Fruit fly (Drosophila melanogaster) whole organism, embryonic: Measurements from ENCODE around the gene DPCoAC.

Experiments
- B-H2 ChIP-seq: fragments of 200-800 bp; sonication (Bioruptor generic); optimal IDR thresholded peaks from 2 replicates; lab custom pipeline; 2018; ENCODE audit warnings: missing biosample characterization, mild to moderate bottlenecking, missing genetic modification characterization
- BEAF-32 ChIP-seq: fragments of 200-800 bp; sonication (Bioruptor generic); optimal IDR thresholded peaks from 3 replicates; lab custom pipeline; 2017; ENCODE audit warnings: missing biosample characterization, missing genetic modification characterization, mild to moderate bottlenecking, moderate library complexity, missing genetic modification reagents
- Blimp-1 ChIP-seq: fragments of 200-800 bp; sonication (Bioruptor generic); optimal IDR thresholded peaks from 3 replicates; lab custom pipeline; 2018; ENCODE audit warnings: missing biosample characterization, missing genetic modification characterization, mild to moderate bottlenecking, moderate library complexity, missing genetic modification reagents
- CG11247 ChIP-seq: fragments of 200-800 bp; sonication (Bioruptor generic); IDR thresholded peaks from 2 replicates; pipeline ENCODE4 v1.3.6; 2022; ENCODE audit warnings: missing biosample characterization, missing genetic modification characterization
- CG12236 ChIP-seq: fragments of 200-800 bp; sonication (Bioruptor generic); optimal IDR thresholded peaks from 2 replicates; lab custom pipeline; 2016; ENCODE audit warnings: missing biosample characterization, missing genetic modification characterization
- CG13296 ChIP-seq: fragments of 200-800 bp; sonication (Bioruptor generic); optimal IDR thresholded peaks from 3 replicates; lab custom pipeline; 2018; ENCODE audit warnings: missing biosample characterization, mild to moderate bottlenecking, missing genetic modification characterization
- CG15073 ChIP-seq: fragments of 200-800 bp; sonication (Bioruptor generic); optimal IDR thresholded peaks from 2 replicates; lab custom pipeline; 2016; ENCODE audit warnings: missing biosample characterization, missing genetic modification characterization
- CG1602 ChIP-seq: fragments of 200-800 bp; sonication (Bioruptor generic); optimal IDR thresholded peaks from 3 replicates; lab custom pipeline; 2016; ENCODE audit warnings: missing biosample characterization, missing genetic modification characterization
- CG16813 ChIP-seq: fragments of 200-800 bp; sonication (Bioruptor generic); IDR thresholded peaks from 3 replicates; pipeline ENCODE4 v1.3.6; 2022; ENCODE audit warnings: missing biosample characterization, missing genetic modification characterization; ENCODE audit not compliant: partially characterized antibody
- CG17612 ChIP-seq: fragments of 200-800 bp; sonication (Bioruptor generic); IDR thresholded peaks from 2 replicates; pipeline ENCODE4 v1.3.6; 2022; ENCODE audit warnings: missing biosample characterization, missing genetic modification characterization
- CG2116 ChIP-seq: fragments of 200-800 bp; sonication (Bioruptor generic); optimal IDR thresholded peaks from 3 replicates; lab custom pipeline; 2018; ENCODE audit warnings: missing biosample characterization, mild to moderate bottlenecking, missing genetic modification characterization
- CG2129 ChIP-seq: fragments of 200-800 bp; sonication (Bioruptor generic); IDR thresholded peaks from 2 replicates; pipeline ENCODE4 v1.3.6; 2022; ENCODE audit warnings: missing biosample characterization, missing genetic modification characterization; ENCODE audit not compliant: partially characterized antibody
- CG2199 ChIP-seq: fragments of 200-800 bp; sonication (Bioruptor generic); IDR thresholded peaks from 3 replicates; pipeline ENCODE4 v1.3.6; 2022; ENCODE audit warnings: missing biosample characterization, missing genetic modification characterization
- CG3838 ChIP-seq: fragments of 200-800 bp; sonication (Bioruptor generic); optimal IDR thresholded peaks from 3 replicates; lab custom pipeline; 2016; ENCODE audit warnings: missing biosample characterization, missing genetic modification characterization
- CG6791 ChIP-seq: fragments of 200-800 bp; sonication (Bioruptor generic); IDR thresholded peaks from 3 replicates; pipeline ENCODE4 v1.3.6; 2022; ENCODE audit warnings: missing biosample characterization, missing genetic modification characterization; ENCODE audit not compliant: partially characterized antibody
- CG7928 ChIP-seq: fragments of 200-800 bp; sonication (Bioruptor generic); optimal IDR thresholded peaks from 2 replicates; lab custom pipeline; 2017; ENCODE audit warnings: missing biosample characterization, mild to moderate bottlenecking, missing genetic modification characterization
- CG8281 ChIP-seq: fragments of 200-800 bp; sonication (Bioruptor generic); optimal IDR thresholded peaks from 2 replicates; lab custom pipeline; 2018; ENCODE audit warnings: missing biosample characterization, mild to moderate bottlenecking, missing genetic modification characterization, moderate library complexity
- CG9215 ChIP-seq: fragments of 200-800 bp; sonication (Bioruptor generic); IDR thresholded peaks from 2 replicates; pipeline ENCODE4 v1.3.6; 2022; ENCODE audit warnings: missing biosample characterization, missing genetic modification characterization
- CG9437 ChIP-seq: fragments of 200-800 bp; sonication (Bioruptor generic); optimal IDR thresholded peaks from 2 replicates; lab custom pipeline; 2018; ENCODE audit warnings: missing biosample characterization, mild to moderate bottlenecking, missing genetic modification characterization
- CrebB ChIP-seq: fragments of 200-800 bp; sonication (Bioruptor generic); optimal IDR thresholded peaks from 3 replicates; lab custom pipeline; 2018; ENCODE audit warnings: missing biosample characterization, mild to moderate bottlenecking, missing genetic modification characterization
- Dll ChIP-seq: fragments of 200-800 bp; sonication (Bioruptor generic); IDR thresholded peaks from 4 replicates; pipeline ENCODE4 v1.3.6; 2022; ENCODE audit warnings: missing biosample characterization, missing genetic modification characterization; ENCODE audit not compliant: partially characterized antibody
- E2f2 ChIP-seq: fragments of 200-800 bp; sonication (Bioruptor generic); IDR thresholded peaks from 2 replicates; pipeline ENCODE4 v1.3.6; 2022; ENCODE audit warnings: missing biosample characterization, missing genetic modification characterization
- Ets65A ChIP-seq: fragments of 200-800 bp; sonication (Bioruptor generic); peaks from one replicate; lab custom pipeline; 2016; ENCODE audit warnings: missing biosample characterization, missing genetic modification characterization
- Hmr ChIP-seq: fragments of 200-800 bp; sonication (Bioruptor generic); optimal IDR thresholded peaks from 3 replicates; lab custom pipeline; 2017; ENCODE audit warnings: mild to moderate bottlenecking, missing biosample characterization, missing genetic modification reagents, missing genetic modification characterization
- Hr51 ChIP-seq, 2 experiments: fragments of 200-800 bp; sonication (Bioruptor generic); optimal IDR thresholded peaks; 2 replicates in 1 of 2; 3 replicates in 1 of 2; lab custom pipeline; 2016 to 2018; ENCODE audit warnings: missing biosample characterization in 2 of 2, missing genetic modification characterization in 2 of 2, mild to moderate bottlenecking in 1 of 2, moderate library complexity in 1 of 2
- Kr ChIP-seq: fragments of 200-800 bp; sonication (Bioruptor generic); optimal IDR thresholded peaks from 2 replicates; lab custom pipeline; 2017; ENCODE audit warnings: missing biosample characterization, mild to moderate bottlenecking, missing genetic modification characterization
- MBD-R2 ChIP-seq: fragments of 200-800 bp; sonication (Bioruptor generic); IDR thresholded peaks from 2 replicates; pipeline ENCODE4 v1.3.6; 2022; ENCODE audit warnings: missing biosample characterization, missing genetic modification characterization
- Meics ChIP-seq: fragments of 200-800 bp; sonication (Bioruptor generic); optimal IDR thresholded peaks from 2 replicates; lab custom pipeline; 2017; ENCODE audit warnings: missing biosample characterization, mild to moderate bottlenecking, missing genetic modification characterization
- NFAT ChIP-seq: fragments of 200-800 bp; sonication (Bioruptor generic); IDR thresholded peaks from 2 replicates; pipeline ENCODE4 v1.3.6; 2022; ENCODE audit warnings: missing biosample characterization, missing genetic modification characterization
- Scr ChIP-seq: fragments of 200-800 bp; sonication (Bioruptor generic); IDR thresholded peaks from 2 replicates; pipeline ENCODE4 v1.3.6; 2022; ENCODE audit warnings: missing biosample characterization, missing genetic modification characterization; ENCODE audit not compliant: partially characterized antibody
- YL-1 ChIP-seq: fragments of 200-800 bp; sonication (Bioruptor generic); optimal IDR thresholded peaks from 3 replicates; lab custom pipeline; 2017; ENCODE audit warnings: missing biosample characterization, mild to moderate bottlenecking, missing genetic modification characterization
- bsh ChIP-seq, 2 experiments: fragments of 200-800 bp; sonication (Bioruptor generic); optimal IDR thresholded peaks; 2 replicates each; lab custom pipeline; 2017 to 2018; ENCODE audit warnings: mild to moderate bottlenecking in 2 of 2, missing biosample characterization in 2 of 2, missing genetic modification characterization in 2 of 2, moderate library complexity in 1 of 2
- cas ChIP-seq: fragments of 200-800 bp; sonication (Bioruptor generic); IDR thresholded peaks from 2 replicates; pipeline ENCODE4 v1.3.6; 2022; ENCODE audit warnings: missing biosample characterization, missing genetic modification characterization
- corto ChIP-seq: fragments of 200-800 bp; sonication (Bioruptor generic); optimal IDR thresholded peaks from 2 replicates; lab custom pipeline; 2016; ENCODE audit warnings: missing biosample characterization, mild to moderate bottlenecking, missing genetic modification characterization, moderate library complexity
- cwo ChIP-seq: fragments of 200-800 bp; sonication (Bioruptor generic); optimal IDR thresholded peaks from 3 replicates; lab custom pipeline; 2017; ENCODE audit warnings: missing biosample characterization, missing genetic modification characterization, mild to moderate bottlenecking, moderate library complexity, missing genetic modification reagents
- grn ChIP-seq: fragments of 200-800 bp; sonication (Bioruptor generic); optimal IDR thresholded peaks from 3 replicates; lab custom pipeline; 2017; ENCODE audit warnings: missing biosample characterization, missing genetic modification characterization
- gro ChIP-seq: fragments of 200-800 bp; sonication (Bioruptor generic); optimal IDR thresholded peaks from 2 replicates; lab custom pipeline; 2016; ENCODE audit warnings: missing biosample characterization, missing genetic modification characterization
- hb ChIP-seq: fragments of 200-800 bp; sonication (Bioruptor generic); IDR thresholded peaks from 3 replicates; pipeline ENCODE4 v1.3.6; 2022; ENCODE audit warnings: missing biosample characterization, missing genetic modification characterization; ENCODE audit not compliant: partially characterized antibody
- insv ChIP-seq, 2 experiments: fragments of 200-800 bp; sonication (Bioruptor generic); optimal IDR thresholded peaks; 3 replicates each; lab custom pipeline; 2016 to 2018; ENCODE audit warnings: missing biosample characterization in 2 of 2, missing genetic modification characterization in 2 of 2
- kah ChIP-seq: fragments of 200-800 bp; sonication (Bioruptor generic); optimal IDR thresholded peaks from 2 replicates; lab custom pipeline; 2018; ENCODE audit warnings: missing biosample characterization, mild to moderate bottlenecking, missing genetic modification characterization
- lov ChIP-seq, 2 experiments: fragments of 200-800 bp in 1 of 2; fragments of >200 bp in 1 of 2; sonication (Bioruptor generic) in 1 of 2; IDR thresholded peaks in 1 of 2; optimal IDR thresholded peaks in 1 of 2; 2 replicates in 1 of 2; 3 replicates in 1 of 2; pipeline versions ENCODE4 v1.3.6 to Lab custom; 2017 to 2022; ENCODE audit warnings: missing biosample characterization in 1 of 2, missing genetic modification characterization in 1 of 2
- nerfin-1 ChIP-seq: fragments of 200-800 bp; sonication (Bioruptor generic); optimal IDR thresholded peaks from 3 replicates; lab custom pipeline; 2019; ENCODE audit warnings: missing biosample characterization, mild to moderate bottlenecking, missing genetic modification characterization, moderate library complexity
- odd ChIP-seq: fragments of 200-800 bp; sonication (Bioruptor generic); optimal IDR thresholded peaks from 2 replicates; lab custom pipeline; 2017; ENCODE audit warnings: missing biosample characterization, mild to moderate bottlenecking, missing genetic modification characterization
- row ChIP-seq: fragments of 200-800 bp; sonication (Bioruptor generic); IDR thresholded peaks from 3 replicates; pipeline ENCODE4 v1.3.6; 2022; ENCODE audit warnings: missing biosample characterization, missing genetic modification characterization
- slbo ChIP-seq: fragments of 200-800 bp; sonication (Bioruptor generic); IDR thresholded peaks from 2 replicates; pipeline ENCODE4 v1.3.6; 2022; ENCODE audit warnings: missing biosample characterization, missing genetic modification characterization
- sob ChIP-seq: fragments of 200-800 bp; sonication (Bioruptor generic); IDR thresholded peaks from 2 replicates; pipeline ENCODE4 v1.3.6; 2022; ENCODE audit warnings: missing biosample characterization, missing genetic modification characterization
- ssp ChIP-seq: fragments of 200-800 bp; sonication (Bioruptor generic); IDR thresholded peaks from 2 replicates; pipeline ENCODE4 v1.3.6; 2022; ENCODE audit warnings: missing biosample characterization, missing genetic modification characterization
- wdn ChIP-seq: fragments of 200-800 bp; sonication (Bioruptor generic); IDR thresholded peaks from 2 replicates; pipeline ENCODE4 v1.3.6; 2022; ENCODE audit warnings: missing biosample characterization, missing genetic modification characterization
- zfh2 ChIP-seq: fragments of 200-800 bp; sonication (Bioruptor generic); optimal IDR thresholded peaks from 2 replicates; lab custom pipeline; 2016; ENCODE audit warnings: missing biosample characterization, missing genetic modification characterization

The DPCoAC gene

DNA sequence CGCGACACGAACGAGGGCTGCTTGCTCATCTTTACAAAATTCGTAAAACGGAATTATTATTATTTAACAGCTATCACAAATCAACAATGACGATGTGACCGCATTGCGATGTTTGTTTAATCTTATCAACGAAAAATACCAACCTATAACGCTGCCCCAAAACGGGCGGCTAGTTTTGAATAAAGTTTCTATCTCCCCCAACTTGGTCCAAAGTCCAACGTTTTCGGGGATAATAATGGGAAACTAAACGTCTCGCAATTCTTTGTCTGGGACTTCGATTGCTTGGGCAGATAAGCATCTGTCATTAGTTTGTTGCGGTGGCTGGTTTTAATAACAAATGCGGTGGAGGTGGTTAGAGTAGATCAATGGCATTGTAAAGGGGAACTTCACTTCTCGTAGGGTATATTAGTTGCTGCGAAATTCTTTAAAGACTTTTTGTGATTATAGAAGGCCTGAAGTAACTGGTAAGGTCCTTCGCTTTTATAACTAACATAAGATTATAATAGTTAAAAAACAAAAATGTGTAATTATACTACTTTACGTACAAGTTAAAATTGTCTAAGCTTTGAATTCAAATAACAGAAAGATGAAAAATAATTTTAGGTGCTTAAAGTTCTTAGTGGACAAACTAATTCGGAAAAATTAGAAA is 2.7 kb upstream of the DPCoAC start, which contains the start of gene CG15922 (continued):
- TF ChIP-seq CG17612: no peak
- TF ChIP-seq CG16813 (GFP tag; lab: Robert Waterston, UW): no peak
- TF ChIP-seq sob (GFP tag; lab: Robert Waterston, UW): no peak
- TF ChIP-seq CG13296 (GFP tag; lab: Kevin White, UChicago): peak; percentile 2
- no peak for TF ChIP-seq CG15073 (GFP tag; lab: Kevin White, UChicago)
- no peak for TF ChIP-seq hb (GFP tag; lab: Robert Waterston, UW)
- TF ChIP-seq cas (GFP tag; lab: Robert Waterston, UW): no peak
- no peak for TF ChIP-seq ssp
- TF ChIP-seq CG2199: no peak
- no peak for TF ChIP-seq kah (GFP tag; lab: Kevin White, UChicago)
- no peak for TF ChIP-seq bsh (GFP tag; optimal IDR thresholded peaks at IDR 0.05; lab: Kevin White, UChicago)
- TF ChIP-seq wdn (GFP tag; lab: Robert Waterston, UW): no peak
- TF ChIP-seq CrebB (tag; lab: Kevin White, UChicago): no peak
- peak; percentile 12 for TF ChIP-seq gro (GFP tag; lab: Kevin White, UChicago)
- peak; percentile 28 for TF ChIP-seq Meics (GFP tag; lab: Kevin White, UChicago)
- TF ChIP-seq insv (GFP tag; optimal IDR thresholded peaks at IDR 0.05; lab: Kevin White, UChicago): no peak
- TF ChIP-seq nerfin-1 (tag; lab: Kevin White, UChicago): no peak
- TF ChIP-seq MBD-R2: peak; percentile 53
- TF ChIP-seq corto (GFP tag; lab: Kevin White, UChicago): no peak
- no peak for TF ChIP-seq CG7928 (GFP tag; lab: Kevin White, UChicago)
- peak; percentile 13 for TF ChIP-seq Hmr (GFP tag; lab: Kevin White, UChicago)
- TF ChIP-seq NFAT (GFP tag; lab: Robert Waterston, UW): no peak
- no peak for TF ChIP-seq grn (GFP tag; lab: Kevin White, UChicago)
- TF ChIP-seq Blimp-1: peak; percentile 10

DNA sequence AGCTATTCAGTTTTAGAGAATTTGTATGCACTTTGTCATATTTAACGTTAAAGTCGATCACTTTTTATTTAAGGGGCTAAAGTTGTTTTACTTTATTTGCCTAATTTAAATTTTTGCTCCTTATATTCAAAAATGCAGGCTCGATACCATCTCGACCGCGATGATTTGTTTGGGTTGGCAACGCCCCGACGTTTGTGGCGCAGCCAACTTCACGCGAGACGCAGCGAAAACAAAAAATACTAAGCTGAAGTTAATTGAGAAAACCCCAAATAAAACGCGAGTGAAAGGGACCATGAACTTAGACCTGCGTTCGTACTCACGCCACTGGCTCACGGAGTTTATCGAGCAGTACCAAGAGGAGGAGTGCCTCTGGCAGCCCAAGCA is 631 bp upstream of the DPCoAC start:
- TF ChIP-seq B-H2 (GFP tag; lab: Kevin White, UChicago) (peak; percentile 17), CG9215 (GFP tag; lab: Robert Waterston, UW) (peak; percentile 100), CG9437 (GFP tag; lab: Kevin White, UChicago) (peak; percentile 13), row (GFP tag; lab: Robert Waterston, UW) (peak; percentile 5), Scr (GFP tag; lab: Robert Waterston, UW) (peak; percentile 47), CG2129 (GFP tag; lab: Robert Waterston, UW) (peak; percentile 48), CG6791 (peak; percentile 61), cwo (GFP tag; lab: Kevin White, UChicago) (no peak), Hr51 (GFP tag; optimal IDR thresholded peaks at IDR 0.05; lab: Kevin White, UChicago) (peak in 1 of 2 experiments; percentile 23), Ets65A (GFP tag; lab: Kevin White, UChicago) (peak; percentile 94), YL-1 (GFP tag; lab: Kevin White, UChicago) (peak; percentile 68), Dll (GFP tag; lab: Robert Waterston, UW) (peak; percentile 69), CG3838 (GFP tag; lab: Kevin White, UChicago) (no peak), zfh2 (peak; percentile 7), Meics (GFP tag; lab: Kevin White, UChicago) (peak; percentile 20), Kr (no peak), lov (optimal IDR thresholded peaks at IDR 0.05; lab: Kevin White, UChicago) (no peak), lov (GFP tag; IDR thresholded peaks at IDR 0.05; lab: Robert Waterston, UW) (0 out of 3 replicates have a peak, but pooled peaks have one; percentile 7), slbo (GFP tag; lab: Robert Waterston, UW) (peak; percentile 72), BEAF-32 (GFP tag; lab: Kevin White, UChicago) (peak; percentile 70), CG1602 (GFP tag; lab: Kevin White, UChicago) (no peak), odd (GFP tag; lab: Kevin White, UChicago) (no peak), CG12236 (no peak), E2f2 (peak; percentile 86), CG11247 (GFP tag; lab: Robert Waterston, UW) (peak; percentile 66), CG8281 (tag; lab: Kevin White, UChicago) (no peak), CG2116 (GFP tag; lab: Kevin White, UChicago) (peak; percentile 3)
